Fruit fly (Drosophila melanogaster) whole organism, embryonic: ENCODE measurements around the gene Lztr1.
A peak's percentile ranks its signal among the peaks of the same experiment; 100 is the strongest.

Source experiments
- CG10209 ChIP-seq: fragments of 200-800 bp; sonication (Bioruptor generic); optimal IDR thresholded peaks from 3 replicates; lab custom pipeline; 2017; ENCODE audit warnings: missing biosample characterization, mild to moderate bottlenecking, missing genetic modification characterization, missing genetic modification reagents
- CG10267 ChIP-seq: fragments of 200-800 bp; sonication (Bioruptor generic); optimal IDR thresholded peaks from 2 replicates; lab custom pipeline; 2018; ENCODE audit warnings: missing biosample characterization, mild to moderate bottlenecking, missing genetic modification characterization, moderate library complexity
- CG12219 ChIP-seq: fragments of 200-800 bp; sonication (Bioruptor generic); optimal IDR thresholded peaks from 3 replicates; lab custom pipeline; 2018; ENCODE audit warnings: missing biosample characterization, mild to moderate bottlenecking, missing genetic modification characterization
- CG14710 ChIP-seq: fragments of 200-800 bp; sonication (Bioruptor generic); optimal IDR thresholded peaks from 3 replicates; lab custom pipeline; 2019; ENCODE audit warnings: missing biosample characterization, mild to moderate bottlenecking, missing genetic modification characterization, moderate library complexity
- CG1529 ChIP-seq: fragments of 200-800 bp; sonication (Bioruptor generic); optimal IDR thresholded peaks from 3 replicates; lab custom pipeline; 2018; ENCODE audit warnings: missing biosample characterization, missing genetic modification characterization
- CG15601 ChIP-seq: fragments of 200-800 bp; sonication (Bioruptor generic); optimal IDR thresholded peaks from 3 replicates; lab custom pipeline; 2019; ENCODE audit warnings: missing biosample characterization, mild to moderate bottlenecking, missing genetic modification characterization, moderate library complexity
- CG16863 ChIP-seq: fragments of 200-800 bp; sonication (Bioruptor generic); optimal IDR thresholded peaks from 3 replicates; lab custom pipeline; 2016; ENCODE audit warnings: missing biosample characterization, missing genetic modification characterization
- CG18619 ChIP-seq: fragments of 200-800 bp; sonication (Bioruptor generic); optimal IDR thresholded peaks from 3 replicates; lab custom pipeline; 2017; ENCODE audit warnings: missing biosample characterization, mild to moderate bottlenecking, missing genetic modification characterization
- CG2116 ChIP-seq: fragments of 200-800 bp; sonication (Bioruptor generic); optimal IDR thresholded peaks from 3 replicates; lab custom pipeline; 2018; ENCODE audit warnings: missing biosample characterization, mild to moderate bottlenecking, missing genetic modification characterization
- CG2875 ChIP-seq: fragments of 200-800 bp; sonication (Bioruptor generic); optimal IDR thresholded peaks from 2 replicates; lab custom pipeline; 2017; ENCODE audit warnings: missing biosample characterization, mild to moderate bottlenecking, missing genetic modification characterization, missing genetic modification reagents
- CG3065 ChIP-seq: fragments of 200-800 bp; sonication (Bioruptor generic); optimal IDR thresholded peaks from 2 replicates; lab custom pipeline; 2016; ENCODE audit warnings: missing biosample characterization, missing genetic modification characterization
- CG31388 ChIP-seq: fragments of 200-800 bp; sonication (Bioruptor generic); optimal IDR thresholded peaks from 2 replicates; lab custom pipeline; 2016; ENCODE audit warnings: missing biosample characterization, missing genetic modification characterization
- CG34376 ChIP-seq: fragments of 200-800 bp; sonication (Bioruptor generic); optimal IDR thresholded peaks from 2 replicates; lab custom pipeline; 2018; ENCODE audit warnings: missing biosample characterization, mild to moderate bottlenecking, missing genetic modification characterization
- CG3995 ChIP-seq: fragments of 200-800 bp; sonication (Bioruptor generic); optimal IDR thresholded peaks from 3 replicates; lab custom pipeline; 2016; ENCODE audit warnings: missing biosample characterization, missing genetic modification characterization
- CG42726 ChIP-seq: fragments of 200-800 bp; sonication (Bioruptor generic); IDR thresholded peaks from 2 replicates; pipeline ENCODE4 v1.3.6; 2022; ENCODE audit warnings: missing biosample characterization, missing genetic modification characterization; ENCODE audit not compliant: partially characterized antibody
- CG6689 ChIP-seq: fragments of 200-800 bp; sonication (Bioruptor generic); IDR thresholded peaks from 2 replicates; pipeline ENCODE4 v1.3.6; 2022; ENCODE audit warnings: missing biosample characterization, missing genetic modification characterization
- CG6791 ChIP-seq: fragments of 200-800 bp; sonication (Bioruptor generic); IDR thresholded peaks from 3 replicates; pipeline ENCODE4 v1.3.6; 2022; ENCODE audit warnings: missing biosample characterization, missing genetic modification characterization; ENCODE audit not compliant: partially characterized antibody
- CG6854 ChIP-seq: fragments of 200-800 bp; sonication (Bioruptor generic); optimal IDR thresholded peaks from 3 replicates; lab custom pipeline; 2017; ENCODE audit warnings: missing biosample characterization, mild to moderate bottlenecking, missing genetic modification characterization
- CG7745 ChIP-seq: fragments of 200-800 bp; sonication (Bioruptor generic); optimal IDR thresholded peaks from 2 replicates; lab custom pipeline; 2018; ENCODE audit warnings: missing biosample characterization, mild to moderate bottlenecking, missing genetic modification characterization, moderate library complexity
- CG8924 ChIP-seq: fragments of 200-800 bp; optimal IDR thresholded peaks from 3 replicates; lab custom pipeline; 2019; ENCODE audit warnings: missing biosample characterization, mild to moderate bottlenecking, missing genetic modification characterization, moderate library complexity
- E2f1 ChIP-seq: fragments of 200-800 bp; sonication (Bioruptor generic); IDR thresholded peaks from 2 replicates; pipeline ENCODE4 v1.3.6; 2022; ENCODE audit warnings: missing biosample characterization, missing genetic modification characterization
- GATAe ChIP-seq: fragments of 200-800 bp; sonication (Bioruptor generic); conservative IDR thresholded peaks from 2 replicates; pipeline ENCODE4 v1.3.6; 2022; ENCODE audit warnings: missing biosample characterization, missing genetic modification characterization
- Gsc ChIP-seq: fragments of 200-800 bp; sonication (Bioruptor generic); IDR thresholded peaks from 2 replicates; pipeline ENCODE4 v1.3.6; 2022; ENCODE audit warnings: missing biosample characterization, missing genetic modification characterization
- H15 ChIP-seq: fragments of 200-800 bp; sonication (Bioruptor generic); IDR thresholded peaks from 3 replicates; pipeline ENCODE4 v1.3.6; 2022; ENCODE audit warnings: missing biosample characterization, missing genetic modification characterization
- HLH54F ChIP-seq: fragments of 200-800 bp; sonication (Bioruptor generic); optimal IDR thresholded peaks from 3 replicates; lab custom pipeline; 2016; ENCODE audit warnings: missing biosample characterization, missing genetic modification characterization
- Jarid2 ChIP-seq: fragments of 200-800 bp; sonication (Bioruptor generic); optimal IDR thresholded peaks from 3 replicates; lab custom pipeline; 2017; ENCODE audit warnings: mild to moderate bottlenecking, missing biosample characterization, missing genetic modification reagents, missing genetic modification characterization
- Lhr ChIP-seq: fragments of 200-800 bp; sonication (Bioruptor generic); optimal IDR thresholded peaks from 3 replicates; lab custom pipeline; 2017; ENCODE audit warnings: mild to moderate bottlenecking, missing biosample characterization, missing genetic modification reagents, missing genetic modification characterization
- NC2β ChIP-seq: fragments of 200-800 bp; sonication (Bioruptor generic); optimal IDR thresholded peaks from 2 replicates; lab custom pipeline; 2016; ENCODE audit warnings: missing biosample characterization, missing genetic modification characterization
- NFAT ChIP-seq: fragments of 200-800 bp; sonication (Bioruptor generic); IDR thresholded peaks from 2 replicates; pipeline ENCODE4 v1.3.6; 2022; ENCODE audit warnings: missing biosample characterization, missing genetic modification characterization
- Neu2 ChIP-seq: fragments of 200-800 bp; sonication (Bioruptor generic); optimal IDR thresholded peaks from 3 replicates; lab custom pipeline; 2016; ENCODE audit warnings: missing biosample characterization, missing genetic modification characterization, borderline replicate concordance
- Opbp ChIP-seq: fragments of 200-800 bp; sonication (Bioruptor generic); IDR thresholded peaks from 3 replicates; pipeline ENCODE4 v1.3.6; 2022; ENCODE audit warnings: missing biosample characterization, missing genetic modification characterization; ENCODE audit not compliant: partially characterized antibody
- Side ChIP-seq: fragments of 200-800 bp; sonication (Bioruptor generic); optimal IDR thresholded peaks from 2 replicates; lab custom pipeline; 2016; ENCODE audit warnings: missing biosample characterization, missing genetic modification characterization
- TFAM ChIP-seq: fragments of 200-800 bp; sonication (Bioruptor generic); optimal IDR thresholded peaks from 2 replicates; lab custom pipeline; 2017; ENCODE audit warnings: missing biosample characterization, missing genetic modification characterization, inconsistent platforms
- Vsx1 ChIP-seq: fragments of 200-800 bp; sonication (Bioruptor generic); optimal IDR thresholded peaks from 2 replicates; lab custom pipeline; 2017; ENCODE audit warnings: missing biosample characterization, mild to moderate bottlenecking, missing genetic modification characterization, missing genetic modification reagents
- Xrp1 ChIP-seq: fragments of 200-800 bp; sonication (Bioruptor generic); IDR thresholded peaks from 2 replicates; pipeline ENCODE4 v1.3.6; 2022; ENCODE audit warnings: missing biosample characterization, missing genetic modification characterization
- bbx ChIP-seq: fragments of 200-800 bp; sonication (Bioruptor generic); IDR thresholded peaks from 2 replicates; pipeline ENCODE4 v1.3.6; 2022; ENCODE audit warnings: missing biosample characterization, missing genetic modification characterization; ENCODE audit not compliant: partially characterized antibody
- cad ChIP-seq: fragments of >200 bp; optimal IDR thresholded peaks from 2 replicates; lab custom pipeline; 2017; ENCODE audit warnings: missing biosample characterization, missing genetic modification characterization
- corto ChIP-seq: fragments of 200-800 bp; sonication (Bioruptor generic); optimal IDR thresholded peaks from 2 replicates; lab custom pipeline; 2016; ENCODE audit warnings: missing biosample characterization, mild to moderate bottlenecking, missing genetic modification characterization, moderate library complexity
- exex ChIP-seq: fragments of 200-800 bp; sonication (Bioruptor generic); optimal IDR thresholded peaks from 4 replicates; lab custom pipeline; 2018; ENCODE audit warnings: missing biosample characterization, mild to moderate bottlenecking, missing genetic modification characterization, moderate library complexity
- fd3F ChIP-seq: fragments of 200-800 bp; sonication (Bioruptor generic); optimal IDR thresholded peaks from 2 replicates; lab custom pipeline; 2018; ENCODE audit warnings: missing biosample characterization, mild to moderate bottlenecking, missing genetic modification characterization, moderate library complexity
- fru ChIP-seq: fragments of >200 bp; optimal IDR thresholded peaks from 2 replicates; lab custom pipeline; 2017
- gfzf ChIP-seq: fragments of 200-800 bp; sonication (Bioruptor generic); optimal IDR thresholded peaks from 2 replicates; lab custom pipeline; 2016; ENCODE audit warnings: missing biosample characterization, mild to moderate bottlenecking, missing genetic modification characterization, moderate library complexity
- gt ChIP-seq: fragments of 200-800 bp; sonication (Bioruptor generic); IDR thresholded peaks from 2 replicates; pipeline ENCODE4 v1.3.6; 2022; ENCODE audit warnings: missing biosample characterization, missing genetic modification characterization
- hth ChIP-seq: fragments of >200 bp; optimal IDR thresholded peaks from 2 replicates; lab custom pipeline; 2017; ENCODE audit warnings: inconsistent platforms
- ind ChIP-seq: fragments of 200-800 bp; sonication (Bioruptor generic); optimal IDR thresholded peaks from 3 replicates; lab custom pipeline; 2016; ENCODE audit warnings: missing biosample characterization, missing genetic modification characterization
- lab ChIP-seq: fragments of 200-800 bp; sonication (Bioruptor generic); optimal IDR thresholded peaks from 3 replicates; lab custom pipeline; 2017; ENCODE audit warnings: missing biosample characterization, missing genetic modification characterization, mild to moderate bottlenecking, moderate library complexity, missing genetic modification reagents
- nerfin-2 ChIP-seq: fragments of 200-800 bp; sonication (Bioruptor generic); IDR thresholded peaks from 2 replicates; pipeline ENCODE4 v1.3.6; 2022; ENCODE audit warnings: missing biosample characterization, missing genetic modification characterization; ENCODE audit not compliant: partially characterized antibody
- seq ChIP-seq: fragments of 200-800 bp; sonication (Bioruptor generic); IDR thresholded peaks from 2 replicates; pipeline ENCODE4 v1.3.6; 2022; ENCODE audit warnings: missing biosample characterization, missing genetic modification characterization
- usp ChIP-seq: fragments of >200 bp; optimal IDR thresholded peaks from 2 replicates; lab custom pipeline; 2017; ENCODE audit warnings: missing biosample characterization, missing genetic modification characterization
- wdn ChIP-seq: fragments of 200-800 bp; sonication (Bioruptor generic); IDR thresholded peaks from 2 replicates; pipeline ENCODE4 v1.3.6; 2022; ENCODE audit warnings: missing biosample characterization, missing genetic modification characterization
- zf30C ChIP-seq: fragments of 200-800 bp; sonication (Bioruptor generic); optimal IDR thresholded peaks from 3 replicates; lab custom pipeline; 2018; ENCODE audit warnings: missing biosample characterization, mild to moderate bottlenecking, missing genetic modification characterization

Lztr1 gene

dm6 chrX:955873-956272 is 28.5 kb upstream of the Lztr1 start (continued):
- TF ChIP-seq exex (tag; lab: Kevin White, UChicago) (no peak), zf30C (no peak), bbx (GFP tag; lab: Robert Waterston, UW) (no peak), CG1529 (GFP tag; lab: Kevin White, UChicago) (peak; percentile 2), Xrp1 (peak; percentile 54; the same call in 1 of the 2 replicates), usp (GFP tag; lab: Kevin White, UChicago) (no peak), CG42726 (no peak), CG2875 (no peak), Side (peak; percentile 16), Lhr (GFP tag; lab: Kevin White, UChicago) (no peak), nerfin-2 (GFP tag; lab: Robert Waterston, UW) (no peak), CG14710 (tag; lab: Kevin White, UChicago) (peak; percentile 13), NC2β (GFP tag; lab: Kevin White, UChicago) (no peak), GATAe (no peak), TFAM (GFP tag; lab: Kevin White, UChicago) (no peak), gfzf (GFP tag; lab: Kevin White, UChicago) (no peak), CG16863 (GFP tag; lab: Kevin White, UChicago) (peak; percentile 35), CG12219 (GFP tag; lab: Kevin White, UChicago) (peak; percentile 57), Opbp (GFP tag; lab: Robert Waterston, UW) (no peak), NFAT (GFP tag; lab: Robert Waterston, UW) (peak; percentile 12; the same call in 1 of the 2 replicates), CG8924 (tag; lab: Kevin White, UChicago) (peak; percentile 47), CG3995 (GFP tag; lab: Kevin White, UChicago) (no peak), Jarid2 (no peak), Neu2 (no peak), CG18619 (GFP tag; lab: Kevin White, UChicago) (peak; percentile 47), CG15601 (no peak), CG31388 (GFP tag; lab: Kevin White, UChicago) (no peak), wdn (0 out of 2 replicates have a peak, but pooled peaks have one; percentile 34), H15 (GFP tag; lab: Robert Waterston, UW) (peak; percentile 51; the same call in 1 of the 3 replicates), CG6791 (GFP tag; lab: Robert Waterston, UW) (no peak), CG34376 (GFP tag; lab: Kevin White, UChicago) (no peak), CG10209 (peak; percentile 41), hth (lab: Kevin White, UChicago) (no peak), CG2116 (GFP tag; lab: Kevin White, UChicago) (no peak), CG10267 (tag; lab: Kevin White, UChicago) (peak; percentile 16), Gsc (no peak), seq (GFP tag; lab: Robert Waterston, UW) (peak; percentile 57), CG6689 (GFP tag; lab: Robert Waterston, UW) (peak; percentile 58), HLH54F (peak; percentile 29), Vsx1 (GFP tag; lab: Kevin White, UChicago) (no peak), ind (GFP tag; lab: Kevin White, UChicago) (peak; percentile 66), E2f1 (peak; percentile 44), fru (no peak), cad (GFP tag; lab: Kevin White, UChicago) (no peak), gt (GFP tag; lab: Robert Waterston, UW) (no peak), CG7745 (tag; lab: Kevin White, UChicago) (no peak), fd3F (peak; percentile 30), CG6854 (peak; percentile 46), lab (GFP tag; lab: Kevin White, UChicago) (peak; percentile 78), corto (GFP tag; lab: Kevin White, UChicago) (no peak), CG3065 (GFP tag; lab: Kevin White, UChicago) (no peak)
